Fruit fly (Drosophila melanogaster): Measurements from ENCODE around the gene Axud1.
A peak's percentile ranks its signal among the peaks of the same experiment; 100 is the strongest.

The Axud1 gene

dm6 chr2L:2382971-2383370 lies 17.8 kb downstream of the Axud1 start, which contains the start of gene PIG-Wa (continued):
- TF ChIP-seq YL-1 (GFP tag; optimal IDR thresholded peaks at IDR 0.05) = peak; percentile 8
- no peak for TF ChIP-seq insv (GFP tag; optimal IDR thresholded peaks at IDR 0.05)
- no peak for TF ChIP-seq CG30403 (GFP tag; optimal IDR thresholded peaks at IDR 0.05)
- TF ChIP-seq CHES-1-like (GFP tag; optimal IDR thresholded peaks at IDR 0.05) = peak; percentile 7
- TF ChIP-seq Atf6 (GFP tag; IDR thresholded peaks at IDR 0.05) = no peak
- TF ChIP-seq dm (GFP tag; optimal IDR thresholded peaks at IDR 0.05) = no peak
- no peak for TF ChIP-seq CG6689 (GFP tag; IDR thresholded peaks at IDR 0.05)
- no peak for TF ChIP-seq CG4360 (GFP tag; IDR thresholded peaks at IDR 0.05)
- TF ChIP-seq ham (GFP tag; IDR thresholded peaks at IDR 0.05) = no peak
- TF ChIP-seq tx (GFP tag; optimal IDR thresholded peaks at IDR 0.05) = no peak
- TF ChIP-seq p53 (GFP tag; optimal IDR thresholded peaks at IDR 0.05) = no peak
- TF ChIP-seq CG7556 (GFP tag; optimal IDR thresholded peaks at IDR 0.05) = no peak
- TF ChIP-seq Dip2 (GFP tag; IDR thresholded peaks at IDR 0.05) = no peak
- TF ChIP-seq CG15011 (GFP tag; optimal IDR thresholded peaks at IDR 0.05) = no peak
- TF ChIP-seq CoRest (tag; optimal IDR thresholded peaks at IDR 0.05) = peak; percentile 13
- no peak for TF ChIP-seq exex (tag; optimal IDR thresholded peaks at IDR 0.05)
- TF ChIP-seq kni (GFP tag; optimal IDR thresholded peaks at IDR 0.05) = no peak
- no peak for TF ChIP-seq usp (GFP tag; optimal IDR thresholded peaks at IDR 0.05)
- TF ChIP-seq Hr3 (GFP tag; optimal IDR thresholded peaks at IDR 0.05) = no peak
- no peak for TF ChIP-seq HHEX (GFP tag; optimal IDR thresholded peaks at IDR 0.05)
- TF ChIP-seq ac (GFP tag; optimal IDR thresholded peaks at IDR 0.05) = no peak
- no peak for TF ChIP-seq CG7928 (GFP tag; optimal IDR thresholded peaks at IDR 0.05)
- no peak for TF ChIP-seq HLH4C (GFP tag; IDR thresholded peaks at IDR 0.05; ENCODE audit: partially characterized antibody)
- no peak for TF ChIP-seq CG6654 (GFP tag; optimal IDR thresholded peaks at IDR 0.05)
- TF ChIP-seq wdn (GFP tag; IDR thresholded peaks at IDR 0.05) = no peak
- no peak for TF ChIP-seq grau (tag; optimal IDR thresholded peaks at IDR 0.05)
- no peak for TF ChIP-seq fd64A (GFP tag; optimal IDR thresholded peaks at IDR 0.05)
- no peak for TF ChIP-seq CG3995 (GFP tag; optimal IDR thresholded peaks at IDR 0.05)
- no peak for TF ChIP-seq bowl (GFP tag; IDR thresholded peaks at IDR 0.05)
- TF ChIP-seq Nf-YB (GFP tag; optimal IDR thresholded peaks at IDR 0.05) = no peak
- peak; percentile 80 for TF ChIP-seq nerfin-1 (tag; optimal IDR thresholded peaks at IDR 0.05)
- TF ChIP-seq B-H1 (GFP tag; IDR thresholded peaks at IDR 0.05) = no peak
- TF ChIP-seq CG31365 (tag; optimal IDR thresholded peaks at IDR 0.05) = no peak
- TF ChIP-seq cwo (GFP tag; optimal IDR thresholded peaks at IDR 0.05) = no peak
- TF ChIP-seq CG4707 (GFP tag; optimal IDR thresholded peaks at IDR 0.05) = no peak
- no peak for TF ChIP-seq sna (GFP tag; IDR thresholded peaks at IDR 0.05; ENCODE audit: partially characterized antibody)
- no peak for TF ChIP-seq tin (GFP tag; optimal IDR thresholded peaks at IDR 0.05)
- TF ChIP-seq CG6791 (GFP tag; IDR thresholded peaks at IDR 0.05; ENCODE audit: partially characterized antibody) = peak; percentile 62; the same call in 1 of the 3 replicates
- TF ChIP-seq gsb (GFP tag; IDR thresholded peaks at IDR 0.05) = no peak
- TF ChIP-seq chif (GFP tag; optimal IDR thresholded peaks at IDR 0.05) = no peak
- no peak for TF ChIP-seq Meics (GFP tag; optimal IDR thresholded peaks at IDR 0.05)
- no peak for TF ChIP-seq cg (GFP tag; optimal IDR thresholded peaks at IDR 0.05)
- no peak for TF ChIP-seq CG15696 (tag; optimal IDR thresholded peaks at IDR 0.05)
- TF ChIP-seq CG17912 (GFP tag; optimal IDR thresholded peaks at IDR 0.05) = no peak
- TF ChIP-seq pan (optimal IDR thresholded peaks at IDR 0.05) = no peak
- TF ChIP-seq pan (GFP tag; optimal IDR thresholded peaks at IDR 0.05 in 1 of 2, IDR thresholded peaks at IDR 0.05 in 1 of 2) = no peak
- TF ChIP-seq CG9876 (GFP tag; optimal IDR thresholded peaks at IDR 0.05) = no peak
- TF ChIP-seq tgo (GFP tag; IDR thresholded peaks at IDR 0.05) = no peak
- TF ChIP-seq CG11504 (tag; optimal IDR thresholded peaks at IDR 0.05) = peak; percentile 13
- no peak for TF ChIP-seq CG17361 (GFP tag; IDR thresholded peaks at IDR 0.05)
- TF ChIP-seq Bdp1 (GFP tag; optimal IDR thresholded peaks at IDR 0.05) = no peak
- TF ChIP-seq CG11093 (GFP tag; IDR thresholded peaks at IDR 0.05) = no peak

Data from whole organism, embryonic.